Fruit fly (Drosophila melanogaster) whole organism, embryonic: ENCODE data around the gene sals.

Experiments
- Atf6 ChIP-seq: fragments of 200-800 bp; sonication (Bioruptor generic); IDR thresholded peaks from 2 replicates; pipeline ENCODE4 v1.3.6; 2022; ENCODE audit warnings: missing biosample characterization, missing genetic modification characterization
- C15 ChIP-seq: fragments of 200-800 bp; sonication (Bioruptor generic); IDR thresholded peaks from 3 replicates; pipeline ENCODE4 v1.3.6; 2022; ENCODE audit warnings: missing biosample characterization, missing genetic modification characterization
- CG10543 ChIP-seq: fragments of 200-800 bp; sonication (Bioruptor generic); optimal IDR thresholded peaks from 3 replicates; lab custom pipeline; 2017; ENCODE audit warnings: missing biosample characterization, mild to moderate bottlenecking, missing genetic modification characterization, moderate library complexity
- CG10979 ChIP-seq: fragments of 200-800 bp; sonication (Bioruptor generic); optimal IDR thresholded peaks from 2 replicates; lab custom pipeline; 2018; ENCODE audit warnings: missing biosample characterization, mild to moderate bottlenecking, missing genetic modification characterization, moderate library complexity
- CG12219 ChIP-seq: fragments of 200-800 bp; sonication (Bioruptor generic); optimal IDR thresholded peaks from 3 replicates; lab custom pipeline; 2018; ENCODE audit warnings: missing biosample characterization, mild to moderate bottlenecking, missing genetic modification characterization
- CG12236 ChIP-seq: fragments of 200-800 bp; sonication (Bioruptor generic); optimal IDR thresholded peaks from 2 replicates; lab custom pipeline; 2016; ENCODE audit warnings: missing biosample characterization, missing genetic modification characterization
- CG1647 ChIP-seq: fragments of 200-800 bp; sonication (Bioruptor generic); optimal IDR thresholded peaks from 3 replicates; lab custom pipeline; 2016; ENCODE audit warnings: missing biosample characterization, missing genetic modification characterization
- CG18599 ChIP-seq: fragments of 200-800 bp; sonication (Bioruptor generic); optimal IDR thresholded peaks from 3 replicates; lab custom pipeline; 2017; ENCODE audit warnings: missing biosample characterization, missing genetic modification characterization, mild to moderate bottlenecking, moderate library complexity, missing genetic modification reagents
- CG2889 ChIP-seq: fragments of 200-800 bp; sonication (Bioruptor generic); IDR thresholded peaks from 3 replicates; pipeline ENCODE4 v1.3.6; 2022; ENCODE audit warnings: missing biosample characterization, missing genetic modification characterization
- CG32767 ChIP-seq: fragments of 200-800 bp; sonication (Bioruptor generic); IDR thresholded peaks from 2 replicates; pipeline ENCODE4 v1.3.6; 2022; ENCODE audit warnings: missing biosample characterization, missing genetic modification characterization
- CG4424 ChIP-seq: fragments of 200-800 bp; sonication (Bioruptor generic); optimal IDR thresholded peaks from 3 replicates; lab custom pipeline; 2016; ENCODE audit warnings: missing biosample characterization, missing genetic modification characterization
- CG4854 ChIP-seq: fragments of 200-800 bp; sonication (Bioruptor generic); optimal IDR thresholded peaks from 2 replicates; lab custom pipeline; 2016; ENCODE audit warnings: missing biosample characterization, missing genetic modification characterization, inconsistent platforms
- CG6272 ChIP-seq: fragments of 200-800 bp; sonication (Bioruptor generic); IDR thresholded peaks from 2 replicates; pipeline ENCODE4 v1.3.6; 2022; ENCODE audit warnings: missing biosample characterization, missing genetic modification characterization
- CG7271 ChIP-seq: fragments of 200-800 bp; sonication (Bioruptor generic); optimal IDR thresholded peaks from 2 replicates; lab custom pipeline; 2018; ENCODE audit warnings: missing biosample characterization, mild to moderate bottlenecking, missing genetic modification characterization, moderate library complexity
- CG7372 ChIP-seq: fragments of 200-800 bp; sonication (Bioruptor generic); IDR thresholded peaks from 2 replicates; pipeline ENCODE4 v1.3.6; 2022; ENCODE audit warnings: missing biosample characterization, missing genetic modification characterization
- CG7839 ChIP-seq: fragments of 200-800 bp; sonication (Bioruptor generic); optimal IDR thresholded peaks from 3 replicates; lab custom pipeline; 2018; ENCODE audit warnings: missing biosample characterization, mild to moderate bottlenecking, missing genetic modification characterization, moderate library complexity
- CG8359 ChIP-seq: fragments of 200-800 bp; sonication (Bioruptor generic); optimal IDR thresholded peaks from 2 replicates; lab custom pipeline; 2017; ENCODE audit warnings: missing biosample characterization, mild to moderate bottlenecking, missing genetic modification characterization, borderline replicate concordance
- CG9215 ChIP-seq: fragments of 200-800 bp; sonication (Bioruptor generic); IDR thresholded peaks from 2 replicates; pipeline ENCODE4 v1.3.6; 2022; ENCODE audit warnings: missing biosample characterization, missing genetic modification characterization
- D ChIP-seq, 2 experiments: fragments of 200-800 bp in 1 of 2; fragments of >200 bp in 1 of 2; sonication (Bioruptor generic) in 1 of 2; optimal IDR thresholded peaks; 2 replicates in 1 of 2; 3 replicates in 1 of 2; lab custom pipeline; 2017; ENCODE audit warnings: mild to moderate bottlenecking in 1 of 2, missing biosample characterization in 1 of 2, missing genetic modification characterization in 1 of 2, missing genetic modification reagents in 1 of 2
- Dip2 ChIP-seq: fragments of 200-800 bp; sonication (Bioruptor generic); IDR thresholded peaks from 2 replicates; pipeline ENCODE4 v1.3.6; 2022; ENCODE audit warnings: missing biosample characterization, missing genetic modification characterization
- Eip74EF ChIP-seq, 2 experiments: fragments of 200-800 bp in 1 of 2; fragments of >200 bp in 1 of 2; sonication (Bioruptor generic) in 1 of 2; optimal IDR thresholded peaks; 2 replicates each; lab custom pipeline; 2017 to 2019; ENCODE audit warnings: missing biosample characterization in 2 of 2, missing genetic modification characterization in 2 of 2, mild to moderate bottlenecking in 1 of 2, moderate library complexity in 1 of 2
- Elba2 ChIP-seq: fragments of 200-800 bp; sonication (Bioruptor generic); optimal IDR thresholded peaks from 3 replicates; lab custom pipeline; 2016; ENCODE audit warnings: missing biosample characterization, missing genetic modification characterization
- Ets97D ChIP-seq: fragments of 200-800 bp; sonication (Bioruptor generic); optimal IDR thresholded peaks from 3 replicates; lab custom pipeline; 2016; ENCODE audit warnings: missing biosample characterization, missing genetic modification characterization
- Hmr ChIP-seq: fragments of 200-800 bp; sonication (Bioruptor generic); optimal IDR thresholded peaks from 3 replicates; lab custom pipeline; 2017; ENCODE audit warnings: mild to moderate bottlenecking, missing biosample characterization, missing genetic modification reagents, missing genetic modification characterization
- Meics ChIP-seq: fragments of 200-800 bp; sonication (Bioruptor generic); optimal IDR thresholded peaks from 2 replicates; lab custom pipeline; 2017; ENCODE audit warnings: missing biosample characterization, mild to moderate bottlenecking, missing genetic modification characterization
- Nf-YC ChIP-seq: fragments of 200-800 bp; optimal IDR thresholded peaks from 3 replicates; lab custom pipeline; 2019; ENCODE audit warnings: missing biosample characterization, mild to moderate bottlenecking, missing genetic modification characterization, moderate library complexity
- Sin3A ChIP-seq: fragments of >200 bp; optimal IDR thresholded peaks from 2 replicates; lab custom pipeline; 2018
- Stat92E ChIP-seq, 3 experiments: fragments of >200 bp in 2 of 3; fragments of 200-800 bp in 1 of 3; sonication (Bioruptor generic) in 1 of 3; optimal IDR thresholded peaks; 2 replicates each; lab custom pipeline; 2017 to 2019; ENCODE audit warnings: missing biosample characterization in 3 of 3, missing genetic modification characterization in 3 of 3, mild to moderate bottlenecking in 1 of 3, moderate library complexity in 1 of 3
- Vsx1 ChIP-seq: fragments of 200-800 bp; sonication (Bioruptor generic); optimal IDR thresholded peaks from 2 replicates; lab custom pipeline; 2017; ENCODE audit warnings: missing biosample characterization, mild to moderate bottlenecking, missing genetic modification characterization, missing genetic modification reagents
- br ChIP-seq: fragments of >200 bp; optimal IDR thresholded peaks from 2 replicates; lab custom pipeline; 2017
- cad ChIP-seq: fragments of >200 bp; optimal IDR thresholded peaks from 2 replicates; lab custom pipeline; 2017; ENCODE audit warnings: missing biosample characterization, missing genetic modification characterization
- cas ChIP-seq: fragments of 200-800 bp; sonication (Bioruptor generic); IDR thresholded peaks from 2 replicates; pipeline ENCODE4 v1.3.6; 2022; ENCODE audit warnings: missing biosample characterization, missing genetic modification characterization
- ci ChIP-seq: fragments of 200-800 bp; sonication (Bioruptor generic); IDR thresholded peaks from 3 replicates; pipeline ENCODE4 v1.3.6; 2022; ENCODE audit warnings: missing biosample characterization, missing genetic modification characterization
- cwo ChIP-seq: fragments of 200-800 bp; sonication (Bioruptor generic); optimal IDR thresholded peaks from 3 replicates; lab custom pipeline; 2017; ENCODE audit warnings: missing biosample characterization, missing genetic modification characterization, mild to moderate bottlenecking, moderate library complexity, missing genetic modification reagents
- danr ChIP-seq: fragments of 200-800 bp; sonication (Bioruptor generic); IDR thresholded peaks from 2 replicates; pipeline ENCODE4 v1.3.6; 2022; ENCODE audit warnings: missing biosample characterization, missing genetic modification characterization
- hkb ChIP-seq, 2 experiments: fragments of 200-800 bp in 1 of 2; fragments of >200 bp in 1 of 2; sonication (Bioruptor generic) in 1 of 2; IDR thresholded peaks in 1 of 2; optimal IDR thresholded peaks in 1 of 2; 2 replicates each; pipeline versions ENCODE4 v1.3.6 to Lab custom; 2017 to 2022; ENCODE audit warnings: missing biosample characterization in 1 of 2, missing genetic modification characterization in 1 of 2
- lbe ChIP-seq: fragments of 200-800 bp; sonication (Bioruptor generic); optimal IDR thresholded peaks from 2 replicates; lab custom pipeline; 2016; ENCODE audit warnings: missing biosample characterization, mild to moderate bottlenecking, missing genetic modification characterization
- lilli ChIP-seq: fragments of 200-800 bp; sonication (Bioruptor generic); optimal IDR thresholded peaks from 3 replicates; lab custom pipeline; 2016; ENCODE audit warnings: missing biosample characterization, missing genetic modification characterization
- lov ChIP-seq, 2 experiments: fragments of 200-800 bp in 1 of 2; fragments of >200 bp in 1 of 2; sonication (Bioruptor generic) in 1 of 2; IDR thresholded peaks in 1 of 2; optimal IDR thresholded peaks in 1 of 2; 2 replicates in 1 of 2; 3 replicates in 1 of 2; pipeline versions ENCODE4 v1.3.6 to Lab custom; 2017 to 2022; ENCODE audit warnings: missing biosample characterization in 1 of 2, missing genetic modification characterization in 1 of 2
- oc ChIP-seq: fragments of 200-800 bp; sonication (Bioruptor generic); optimal IDR thresholded peaks from 2 replicates; lab custom pipeline; 2018; ENCODE audit warnings: missing biosample characterization, mild to moderate bottlenecking, missing genetic modification characterization, moderate library complexity
- onecut ChIP-seq: fragments of 200-800 bp; sonication (Bioruptor generic); IDR thresholded peaks from 2 replicates; pipeline ENCODE4 v1.3.6; 2022; ENCODE audit warnings: missing biosample characterization, missing genetic modification characterization
- phol ChIP-seq: fragments of 200-800 bp; sonication (Bioruptor generic); optimal IDR thresholded peaks from 3 replicates; lab custom pipeline; 2018; ENCODE audit warnings: missing biosample characterization, mild to moderate bottlenecking, missing genetic modification characterization, moderate library complexity
- prd ChIP-seq, 3 experiments: fragments of >200 bp in 2 of 3; fragments of 200-800 bp in 1 of 3; sonication (Bioruptor generic) in 1 of 3; optimal IDR thresholded peaks in 2 of 3; IDR thresholded peaks in 1 of 3; 2 replicates in 2 of 3; 3 replicates in 1 of 3; pipeline versions ENCODE4 v1.3.6 to Lab custom; 2017 to 2022; ENCODE audit warnings: missing biosample characterization in 1 of 3, missing genetic modification characterization in 1 of 3
- pzg ChIP-seq: fragments of 200-800 bp; sonication (Bioruptor generic); optimal IDR thresholded peaks from 3 replicates; lab custom pipeline; 2018; ENCODE audit warnings: missing biosample characterization, mild to moderate bottlenecking, missing genetic modification characterization, moderate library complexity
- sd ChIP-seq: fragments of 200-800 bp; sonication (Bioruptor generic); optimal IDR thresholded peaks from 3 replicates; lab custom pipeline; 2018; ENCODE audit warnings: missing biosample characterization, mild to moderate bottlenecking, missing genetic modification characterization, moderate library complexity
- sim ChIP-seq: fragments of 200-800 bp; sonication (Bioruptor generic); IDR thresholded peaks from 2 replicates; pipeline ENCODE4 v1.3.6; 2022; ENCODE audit warnings: missing biosample characterization, missing genetic modification characterization
- stc ChIP-seq: fragments of 200-800 bp; sonication (Bioruptor generic); IDR thresholded peaks from 2 replicates; pipeline ENCODE4 v1.3.6; 2022; ENCODE audit warnings: missing biosample characterization, missing genetic modification characterization
- tap ChIP-seq: fragments of 200-800 bp; optimal IDR thresholded peaks from 3 replicates; lab custom pipeline; 2019; ENCODE audit warnings: missing biosample characterization, mild to moderate bottlenecking, missing genetic modification characterization, moderate library complexity

sals gene

dm6 chr3R:11409667-11410137 lies 41.9 kb downstream of the sals start, which contains the start of the genes mgr and Irbp (continued):
- TF ChIP-seq CG1647 (GFP tag; lab: Kevin White, UChicago) (peak; percentile 42), CG18599 (peak; percentile 94), sd (tag; lab: Kevin White, UChicago) (no peak), prd (optimal IDR thresholded peaks at IDR 0.05; lab: Kevin White, UChicago) (no peak), prd (GFP tag; IDR thresholded peaks at IDR 0.05; lab: Robert Waterston, UW) (peak; percentile 97), CG7271 (peak; percentile 95), Elba2 (GFP tag; lab: Kevin White, UChicago) (peak; percentile 8), Ets97D (GFP tag; lab: Kevin White, UChicago) (peak; percentile 54), stc (GFP tag; lab: Robert Waterston, UW) (peak; percentile 91), oc (tag; lab: Kevin White, UChicago) (no peak), CG10543 (no peak), cas (GFP tag; lab: Robert Waterston, UW) (peak; percentile 88), CG7839 (peak; percentile 92), D (optimal IDR thresholded peaks at IDR 0.05; lab: Kevin White, UChicago) (no peak), D (GFP tag; optimal IDR thresholded peaks at IDR 0.05; lab: Kevin White, UChicago) (peak; percentile 83), lilli (GFP tag; lab: Kevin White, UChicago) (peak; percentile 86), Hmr (GFP tag; lab: Kevin White, UChicago) (peak; percentile 93), phol (tag; lab: Kevin White, UChicago) (peak; percentile 93), CG4424 (peak; percentile 90), lbe (GFP tag; lab: Kevin White, UChicago) (no peak), Stat92E (GFP tag; optimal IDR thresholded peaks at IDR 0.05; lab: Kevin White, UChicago) (peak in 1 of 3 experiments; percentile 77), tap (peak; percentile 88), CG9215 (peak; percentile 93), CG12219 (GFP tag; lab: Kevin White, UChicago) (peak; percentile 72), CG4854 (GFP tag; lab: Kevin White, UChicago) (no peak), cwo (GFP tag; lab: Kevin White, UChicago) (peak; percentile 87), onecut (GFP tag; lab: Robert Waterston, UW) (peak; percentile 79), C15 (GFP tag; lab: Robert Waterston, UW) (peak; percentile 90), hkb (optimal IDR thresholded peaks at IDR 0.05; lab: Kevin White, UChicago) (no peak), hkb (GFP tag; IDR thresholded peaks at IDR 0.05; lab: Robert Waterston, UW) (peak; percentile 93), ci (GFP tag; lab: Robert Waterston, UW) (peak; percentile 95), Nf-YC (peak; percentile 77), CG6272 (GFP tag; lab: Robert Waterston, UW) (peak; percentile 95), Eip74EF (GFP tag; optimal IDR thresholded peaks at IDR 0.05; lab: Kevin White, UChicago) (no peak), Atf6 (peak; percentile 91), danr (peak; percentile 87), CG12236 (GFP tag; lab: Kevin White, UChicago) (no peak), Meics (peak; percentile 91), Dip2 (GFP tag; lab: Robert Waterston, UW) (0 out of 2 replicates have a peak, but pooled peaks have one; percentile 18), CG32767 (peak; percentile 87), CG8359 (GFP tag; lab: Kevin White, UChicago) (peak; percentile 75), cad (GFP tag; lab: Kevin White, UChicago) (no peak), pzg (peak; percentile 40), Sin3A (no peak), br (lab: Kevin White, UChicago) (no peak), CG10979 (tag; lab: Kevin White, UChicago) (peak; percentile 92), CG2889 (GFP tag; lab: Robert Waterston, UW) (peak; percentile 78; the same call in 2 of the 3 replicates), sim (peak; percentile 88), lov (optimal IDR thresholded peaks at IDR 0.05; lab: Kevin White, UChicago) (no peak), lov (GFP tag; IDR thresholded peaks at IDR 0.05; lab: Robert Waterston, UW) (peak; percentile 64; the same call in 1 of the 3 replicates), CG7372 (GFP tag; lab: Robert Waterston, UW) (peak; percentile 94), Vsx1 (GFP tag; lab: Kevin White, UChicago) (no peak)
